Fruit fly (Drosophila melanogaster) whole organism, prepupa: ENCODE data around the gene sip3.

Source experiments
- Blimp-1 ChIP-seq: fragments of 200-800 bp; sonication (Bioruptor generic); optimal IDR thresholded peaks from 3 replicates; lab custom pipeline; 2017; ENCODE audit warnings: missing biosample characterization, missing genetic modification characterization, mild to moderate bottlenecking, moderate library complexity, missing genetic modification reagents
- CG10669 ChIP-seq: fragments of 200-800 bp; sonication (Bioruptor generic); optimal IDR thresholded peaks from 3 replicates; lab custom pipeline; 2018; ENCODE audit warnings: missing biosample characterization, mild to moderate bottlenecking, missing genetic modification characterization, moderate library complexity
- CG11294 ChIP-seq: fragments of 200-800 bp; sonication (Bioruptor generic); IDR thresholded peaks from 2 replicates; pipeline ENCODE4 v1.3.6; 2022; ENCODE audit warnings: missing biosample characterization, missing genetic modification characterization
- CG11762 ChIP-seq: fragments of 200-800 bp; sonication (Bioruptor generic); optimal IDR thresholded peaks from 3 replicates; lab custom pipeline; 2016; ENCODE audit warnings: missing biosample characterization, missing genetic modification characterization; ENCODE audit not compliant: insufficient read depth
- CG11902 ChIP-seq: fragments of 200-800 bp; sonication (Bioruptor generic); optimal IDR thresholded peaks from 3 replicates; lab custom pipeline; 2016; ENCODE audit warnings: missing biosample characterization, missing genetic modification characterization
- CG15336 ChIP-seq: fragments of 200-800 bp; sonication (Bioruptor generic); IDR thresholded peaks from 2 replicates; pipeline ENCODE4 v1.3.6; 2022; ENCODE audit warnings: missing biosample characterization, missing genetic modification characterization
- CG16779 ChIP-seq: fragments of 200-800 bp; sonication (Bioruptor generic); optimal IDR thresholded peaks from 3 replicates; lab custom pipeline; 2017; ENCODE audit warnings: missing biosample characterization, mild to moderate bottlenecking, missing genetic modification characterization
- CG3032 ChIP-seq: fragments of 200-800 bp; optimal IDR thresholded peaks from 2 replicates; lab custom pipeline; 2019; ENCODE audit warnings: missing biosample characterization, mild to moderate bottlenecking, missing genetic modification characterization, moderate library complexity
- CG31627 ChIP-seq: fragments of 200-800 bp; sonication (Bioruptor generic); optimal IDR thresholded peaks from 3 replicates; lab custom pipeline; 2016; ENCODE audit warnings: missing biosample characterization, missing genetic modification characterization
- CG32006 ChIP-seq: fragments of 200-800 bp; sonication (Bioruptor generic); optimal IDR thresholded peaks from 3 replicates; lab custom pipeline; 2017; ENCODE audit warnings: missing biosample characterization, mild to moderate bottlenecking, missing genetic modification characterization
- CG34406 ChIP-seq: fragments of 200-800 bp; sonication (Bioruptor generic); optimal IDR thresholded peaks from 3 replicates; lab custom pipeline; 2016; ENCODE audit warnings: missing biosample characterization, missing genetic modification characterization
- CG3919 ChIP-seq: fragments of 200-800 bp; sonication (Bioruptor generic); optimal IDR thresholded peaks from 3 replicates; lab custom pipeline; 2016; ENCODE audit warnings: missing biosample characterization, missing genetic modification characterization
- CG6163 ChIP-seq: fragments of 200-800 bp; sonication (Bioruptor generic); IDR thresholded peaks from 3 replicates; pipeline ENCODE4 v1.3.6; 2022; ENCODE audit warnings: missing biosample characterization, missing genetic modification characterization
- CG6276 ChIP-seq: fragments of 200-800 bp; sonication (Bioruptor generic); optimal IDR thresholded peaks from 2 replicates; lab custom pipeline; 2017; ENCODE audit warnings: missing biosample characterization, mild to moderate bottlenecking, missing genetic modification characterization
- CG6792 ChIP-seq: fragments of 200-800 bp; sonication (Bioruptor generic); optimal IDR thresholded peaks from 3 replicates; lab custom pipeline; 2016; ENCODE audit warnings: missing biosample characterization, missing genetic modification characterization
- CG6808 ChIP-seq: fragments of 200-800 bp; sonication (Bioruptor generic); optimal IDR thresholded peaks from 3 replicates; lab custom pipeline; 2017; ENCODE audit warnings: missing biosample characterization, missing genetic modification characterization, mild to moderate bottlenecking, moderate library complexity, missing genetic modification reagents
- CG6854 ChIP-seq: fragments of 200-800 bp; sonication (Bioruptor generic); optimal IDR thresholded peaks from 2 replicates; lab custom pipeline; 2017; ENCODE audit warnings: missing biosample characterization, mild to moderate bottlenecking, missing genetic modification characterization
- CG7368 ChIP-seq: fragments of 200-800 bp; sonication (Bioruptor generic); optimal IDR thresholded peaks from 3 replicates; lab custom pipeline; 2016; ENCODE audit warnings: missing biosample characterization, missing genetic modification characterization
- CG8119 ChIP-seq: fragments of 200-800 bp; sonication (Bioruptor generic); IDR thresholded peaks from 3 replicates; pipeline ENCODE4 v1.3.6; 2022; ENCODE audit warnings: missing biosample characterization, missing genetic modification characterization
- CG8319 ChIP-seq: fragments of 200-800 bp; sonication (Bioruptor generic); optimal IDR thresholded peaks from 3 replicates; lab custom pipeline; 2016; ENCODE audit warnings: missing biosample characterization, missing genetic modification characterization
- CG8632 ChIP-seq: fragments of 200-800 bp; sonication (Bioruptor generic); optimal IDR thresholded peaks from 3 replicates; lab custom pipeline; 2016; ENCODE audit warnings: missing biosample characterization, missing genetic modification characterization
- CG9139 ChIP-seq: fragments of 200-800 bp; sonication (Bioruptor generic); optimal IDR thresholded peaks from 3 replicates; lab custom pipeline; 2017; ENCODE audit warnings: missing biosample characterization, mild to moderate bottlenecking, missing genetic modification characterization
- Eip75B ChIP-seq: fragments of 200-800 bp; sonication (Bioruptor generic); optimal IDR thresholded peaks from 3 replicates; lab custom pipeline; 2016; ENCODE audit warnings: missing biosample characterization, missing genetic modification characterization
- Eip78C ChIP-seq: fragments of 200-800 bp; sonication (Bioruptor generic); peaks from one replicate; lab custom pipeline; 2016; ENCODE audit warnings: missing biosample characterization, missing genetic modification characterization
- Eip93F ChIP-seq: fragments of 200-800 bp; sonication (Bioruptor generic); optimal IDR thresholded peaks from 2 replicates; lab custom pipeline; 2016; ENCODE audit warnings: missing biosample characterization, mild to moderate bottlenecking, missing genetic modification characterization
- Ets21C ChIP-seq: fragments of 200-800 bp; sonication (Bioruptor generic); optimal IDR thresholded peaks from 3 replicates; lab custom pipeline; 2016; ENCODE audit warnings: missing biosample characterization, missing genetic modification characterization
- Ets96B ChIP-seq: fragments of 200-800 bp; optimal IDR thresholded peaks from 2 replicates; lab custom pipeline; 2019; ENCODE audit warnings: missing biosample characterization, mild to moderate bottlenecking, missing genetic modification characterization, moderate library complexity
- Gug ChIP-seq: fragments of 200-800 bp; sonication (Bioruptor generic); IDR thresholded peaks from 2 replicates; pipeline ENCODE4 v1.3.6; 2022; ENCODE audit warnings: missing biosample characterization, missing genetic modification characterization
- Hr38 ChIP-seq: sonication (Bioruptor generic); optimal IDR thresholded peaks from 2 replicates; lab custom pipeline; 2016; ENCODE audit warnings: missing biosample characterization, missing genetic modification characterization
- Hr39 ChIP-seq: fragments of 200-800 bp; sonication (Bioruptor generic); optimal IDR thresholded peaks from 2 replicates; lab custom pipeline; 2016; ENCODE audit warnings: missing biosample characterization, missing genetic modification characterization
- Hr4 ChIP-seq: fragments of 200-800 bp; sonication (Bioruptor generic); optimal IDR thresholded peaks from 3 replicates; lab custom pipeline; 2016; ENCODE audit warnings: missing biosample characterization, missing genetic modification characterization
- Lpt ChIP-seq: fragments of 200-800 bp; sonication (Bioruptor generic); optimal IDR thresholded peaks from 3 replicates; lab custom pipeline; 2016; ENCODE audit warnings: missing biosample characterization, missing genetic modification characterization
- OdsH ChIP-seq: fragments of 200-800 bp; sonication (Bioruptor generic); optimal IDR thresholded peaks from 3 replicates; lab custom pipeline; 2016; ENCODE audit warnings: missing biosample characterization, missing genetic modification characterization
- Smox ChIP-seq: fragments of 200-800 bp; sonication (Bioruptor generic); optimal IDR thresholded peaks from 3 replicates; lab custom pipeline; 2016; ENCODE audit warnings: missing biosample characterization, missing genetic modification characterization
- Sox102F ChIP-seq: fragments of 200-800 bp; sonication (Bioruptor generic); optimal IDR thresholded peaks from 2 replicates; lab custom pipeline; 2016; ENCODE audit warnings: missing biosample characterization, mild to moderate bottlenecking, missing genetic modification characterization
- Sox15 ChIP-seq: fragments of 200-800 bp; sonication (Bioruptor generic); optimal IDR thresholded peaks from 3 replicates; lab custom pipeline; 2016; ENCODE audit warnings: missing biosample characterization, missing genetic modification characterization
- achi ChIP-seq: fragments of 200-800 bp; sonication (Bioruptor generic); optimal IDR thresholded peaks from 3 replicates; lab custom pipeline; 2016; ENCODE audit warnings: missing biosample characterization, missing genetic modification characterization
- acj6 ChIP-seq: fragments of 200-800 bp; sonication (Bioruptor generic); optimal IDR thresholded peaks from 3 replicates; lab custom pipeline; 2016; ENCODE audit warnings: missing biosample characterization, missing genetic modification characterization
- dsx ChIP-seq: fragments of 200-800 bp; optimal IDR thresholded peaks from 3 replicates; lab custom pipeline; 2019; ENCODE audit warnings: missing biosample characterization, mild to moderate bottlenecking, missing genetic modification characterization, moderate library complexity; ENCODE audit not compliant: poor library complexity, severe bottlenecking
- eg ChIP-seq: fragments of 200-800 bp; sonication (Bioruptor generic); IDR thresholded peaks from 3 replicates; pipeline ENCODE4 v1.3.6; 2022; ENCODE audit warnings: missing biosample characterization, missing genetic modification characterization
- esn ChIP-seq: fragments of 200-800 bp; sonication (Bioruptor generic); optimal IDR thresholded peaks from 2 replicates; lab custom pipeline; 2016; ENCODE audit warnings: missing biosample characterization, mild to moderate bottlenecking, missing genetic modification characterization, moderate library complexity
- fd59A ChIP-seq: fragments of 200-800 bp; sonication (Bioruptor generic); optimal IDR thresholded peaks from 2 replicates; lab custom pipeline; 2017; ENCODE audit warnings: missing biosample characterization, mild to moderate bottlenecking, missing genetic modification characterization, missing genetic modification reagents
- fd85E ChIP-seq: fragments of 200-800 bp; sonication (Bioruptor generic); optimal IDR thresholded peaks from 3 replicates; lab custom pipeline; 2016; ENCODE audit warnings: missing biosample characterization, missing genetic modification characterization
- fkh ChIP-seq: fragments of 200-800 bp; sonication (Bioruptor generic); optimal IDR thresholded peaks from 3 replicates; lab custom pipeline; 2017; ENCODE audit warnings: missing biosample characterization, mild to moderate bottlenecking, missing genetic modification characterization, moderate library complexity
- lz ChIP-seq: fragments of 200-800 bp; sonication (Bioruptor generic); optimal IDR thresholded peaks from 3 replicates; lab custom pipeline; 2016; ENCODE audit warnings: missing biosample characterization, missing genetic modification characterization
- net ChIP-seq: fragments of 200-800 bp; sonication (Bioruptor generic); optimal IDR thresholded peaks from 3 replicates; lab custom pipeline; 2016; ENCODE audit warnings: missing biosample characterization, missing genetic modification characterization
- pdm3 ChIP-seq: fragments of 200-800 bp; sonication (Bioruptor generic); optimal IDR thresholded peaks from 3 replicates; lab custom pipeline; 2016; ENCODE audit warnings: missing biosample characterization, missing genetic modification characterization
- salr ChIP-seq, 2 experiments: fragments of 200-800 bp; sonication (Bioruptor generic); optimal IDR thresholded peaks; 3 replicates each; lab custom pipeline; 2016 to 2018; ENCODE audit warnings: missing biosample characterization in 2 of 2, missing genetic modification characterization in 2 of 2, mild to moderate bottlenecking in 1 of 2
- spab ChIP-seq: fragments of 200-800 bp; sonication (Bioruptor generic); optimal IDR thresholded peaks from 2 replicates; lab custom pipeline; 2017; ENCODE audit warnings: missing biosample characterization, mild to moderate bottlenecking, missing genetic modification characterization, missing genetic modification reagents
- ss ChIP-seq, 2 experiments: fragments of 200-800 bp; sonication (Bioruptor generic); optimal IDR thresholded peaks; 2 replicates in 1 of 2; 3 replicates in 1 of 2; lab custom pipeline; 2017 to 2018; ENCODE audit warnings: mild to moderate bottlenecking in 2 of 2, missing biosample characterization in 2 of 2, missing genetic modification characterization in 2 of 2, moderate library complexity in 1 of 2
- svp ChIP-seq: fragments of 200-800 bp; sonication (Bioruptor generic); peaks from one replicate; lab custom pipeline; 2016; ENCODE audit warnings: missing biosample characterization, missing genetic modification characterization
- topi ChIP-seq: fragments of 200-800 bp; sonication (Bioruptor generic); optimal IDR thresholded peaks from 3 replicates; lab custom pipeline; 2016; ENCODE audit warnings: missing biosample characterization, missing genetic modification characterization
- vri ChIP-seq: fragments of 200-800 bp; sonication (Bioruptor generic); optimal IDR thresholded peaks from 3 replicates; lab custom pipeline; 2016; ENCODE audit warnings: missing biosample characterization, mild to moderate bottlenecking, missing genetic modification characterization

sip3 gene

dm6 chr3R:31724136-31724535 is 47.9 kb upstream of the sip3 start:
- no peak for TF ChIP-seq fd59A (GFP tag; lab: Kevin White, UChicago)
- TF ChIP-seq CG7368 (GFP tag; lab: Kevin White, UChicago), result no peak
- no peak for TF ChIP-seq CG10669 (GFP tag; lab: Kevin White, UChicago)
- TF ChIP-seq Ets96B (tag; lab: Kevin White, UChicago), result no peak
- TF ChIP-seq CG15336 (GFP tag; lab: Robert Waterston, UW), result peak; percentile 30; the same call in 1 of the 2 replicates
- TF ChIP-seq CG6808, result no peak
- no peak for TF ChIP-seq CG6792
- TF ChIP-seq CG32006 (GFP tag; lab: Kevin White, UChicago), result peak; percentile 52
- no peak for TF ChIP-seq Smox (GFP tag; lab: Kevin White, UChicago)
- no peak for TF ChIP-seq OdsH (GFP tag; lab: Kevin White, UChicago)
- no peak for TF ChIP-seq CG8319 (GFP tag; lab: Kevin White, UChicago)
- no peak; the same call in 1 of the 2 replicates for TF ChIP-seq CG11294
- no peak for TF ChIP-seq CG9139 (GFP tag; lab: Kevin White, UChicago)
- TF ChIP-seq topi (GFP tag; lab: Kevin White, UChicago), result no peak
- peak; percentile 27 for TF ChIP-seq CG6276 (GFP tag; lab: Kevin White, UChicago)
- TF ChIP-seq acj6 (GFP tag; lab: Kevin White, UChicago), result no peak
- TF ChIP-seq achi, result no peak
- no peak for TF ChIP-seq dsx (GFP tag; lab: Kevin White, UChicago)
- no peak for TF ChIP-seq net (GFP tag; lab: Kevin White, UChicago)
- TF ChIP-seq eg (GFP tag; lab: Robert Waterston, UW), result no peak
- no peak for TF ChIP-seq CG3919 (GFP tag; lab: Kevin White, UChicago)
- no peak for TF ChIP-seq CG3032
- TF ChIP-seq fd85E (GFP tag; lab: Kevin White, UChicago), result no peak
- TF ChIP-seq CG34406 (GFP tag; lab: Kevin White, UChicago), result no peak
- TF ChIP-seq CG31627 (GFP tag; lab: Kevin White, UChicago), result no peak
- no peak for TF ChIP-seq Gug (GFP tag; lab: Robert Waterston, UW)
- no peak for TF ChIP-seq CG11762
- TF ChIP-seq Lpt, result no peak
- TF ChIP-seq lz (GFP tag; lab: Kevin White, UChicago), result no peak
- no peak for TF ChIP-seq Eip75B (GFP tag; lab: Kevin White, UChicago)
- no peak for TF ChIP-seq Hr38
- TF ChIP-seq Blimp-1 (GFP tag; lab: Kevin White, UChicago), result no peak
- TF ChIP-seq pdm3 (GFP tag; lab: Kevin White, UChicago), result peak; percentile 25
- TF ChIP-seq Sox15 (GFP tag; lab: Kevin White, UChicago), result no peak
- TF ChIP-seq vri (GFP tag; lab: Kevin White, UChicago), result no peak
- TF ChIP-seq fkh (GFP tag; lab: Kevin White, UChicago), result no peak
- no peak for TF ChIP-seq Ets21C (GFP tag; lab: Kevin White, UChicago)
- TF ChIP-seq Eip93F (GFP tag; lab: Kevin White, UChicago), result no peak
- TF ChIP-seq ss (GFP tag; optimal IDR thresholded peaks at IDR 0.05; lab: Kevin White, UChicago), result no peak
- peak in 1 of 2 experiments; percentile 62 for TF ChIP-seq salr (GFP tag; optimal IDR thresholded peaks at IDR 0.05; lab: Kevin White, UChicago)
- TF ChIP-seq CG11902 (GFP tag; lab: Kevin White, UChicago), result no peak
- no peak for TF ChIP-seq CG16779 (tag; lab: Kevin White, UChicago)
- TF ChIP-seq esn (GFP tag; lab: Kevin White, UChicago), result no peak
- 0 out of 3 replicates have a peak, but pooled peaks have one; percentile 15 for TF ChIP-seq CG8119 (GFP tag; lab: Robert Waterston, UW)
- TF ChIP-seq CG6854 (GFP tag; lab: Kevin White, UChicago), result no peak
- peak; percentile 46; the same call in 2 of the 3 replicates for TF ChIP-seq CG6163 (GFP tag; lab: Robert Waterston, UW)
- peak; percentile 57 for TF ChIP-seq Hr4
- TF ChIP-seq svp, result no peak
- TF ChIP-seq CG8632 (GFP tag; lab: Kevin White, UChicago), result no peak
- TF ChIP-seq Eip78C, result peak; percentile 83
- no peak for TF ChIP-seq spab
- TF ChIP-seq Hr39, result no peak
- TF ChIP-seq Sox102F (GFP tag; lab: Kevin White, UChicago), result no peak
